5 fruit fly cellular contexts compared by ENCODE assay signal in genomic region chr3R:30450690-30451343, dm6.
A peak's percentile ranks its signal among the peaks of the same experiment; 100 is the strongest.
TF ChIP-seq lines count a peak whose summit lies in the region.

No protein-coding gene starts in this region.

- no peak for TF ChIP-seq CTCF in whole organism, embryonic (GFP tag; optimal IDR thresholded peaks at IDR 0.05; lab: Kevin White, UChicago)

TF ChIP-seq in whole organism, adult, 20 proteins besides CTCF, POLR2A, EP300 and RAD21:
- TF ChIP-seq tj (GFP tag; optimal IDR thresholded peaks at IDR 0.05; lab: Kevin White, UChicago) (no peak), kay (GFP tag; lab: Kevin White, UChicago; ENCODE audit: borderline replicate concordance) (peak; percentile 87)

TF ChIP-seq in whole organism, embryonic, 481 proteins besides CTCF, POLR2A, EP300 and RAD21:
- TF ChIP-seq CG11695 (GFP tag; IDR thresholded peaks at IDR 0.05; lab: Robert Waterston, UW) (0 out of 3 replicates have a peak, but pooled peaks have one; percentile 4), Pdp1 (GFP tag; optimal IDR thresholded peaks at IDR 0.05; lab: Kevin White, UChicago) (peak in 1 of 2 experiments; percentile 1), Bgb (GFP tag; IDR thresholded peaks at IDR 0.05; lab: Robert Waterston, UW; ENCODE audit: partially characterized antibody) (peak; percentile 50; the same call in 1 of the 2 replicates), Rx (GFP tag; IDR thresholded peaks at IDR 0.05; lab: Robert Waterston, UW) (0 out of 2 replicates have a peak, but pooled peaks have one; percentile 6), HLH4C (GFP tag; IDR thresholded peaks at IDR 0.05; lab: Robert Waterston, UW; ENCODE audit: partially characterized antibody) (peak; percentile 51; the same call in 2 of the 3 replicates), D19B (GFP tag; optimal IDR thresholded peaks at IDR 0.05; lab: Kevin White, UChicago) (peak; percentile 54), H15 (GFP tag; IDR thresholded peaks at IDR 0.05; lab: Robert Waterston, UW) (no peak), sens-2 (GFP tag; IDR thresholded peaks at IDR 0.05; lab: Robert Waterston, UW) (no peak)

TF ChIP-seq in whole organism, prepupa, 60 proteins besides CTCF, POLR2A, EP300 and RAD21:
- TF ChIP-seq vri (GFP tag; optimal IDR thresholded peaks at IDR 0.05; lab: Kevin White, UChicago), result peak; percentile 75
- TF ChIP-seq CG11762 (GFP tag; optimal IDR thresholded peaks at IDR 0.05; lab: Kevin White, UChicago; ENCODE audit: insufficient read depth), result no peak
- no peak for TF ChIP-seq CG8119 (GFP tag; IDR thresholded peaks at IDR 0.05; lab: Robert Waterston, UW)
- no peak for TF ChIP-seq cyc (GFP tag; optimal IDR thresholded peaks at IDR 0.05; lab: Kevin White, UChicago)
- no peak for TF ChIP-seq OdsH (GFP tag; optimal IDR thresholded peaks at IDR 0.05; lab: Kevin White, UChicago)
- peak; percentile 0 for TF ChIP-seq CG32006 (GFP tag; optimal IDR thresholded peaks at IDR 0.05; lab: Kevin White, UChicago)
- peak; percentile 96 for TF ChIP-seq svp (GFP tag; lab: Kevin White, UChicago)
- no peak for TF ChIP-seq CG4318 (GFP tag; optimal IDR thresholded peaks at IDR 0.05; lab: Kevin White, UChicago)

TF ChIP-seq in whole organism, pupa, 21 proteins besides CTCF, POLR2A, EP300 and RAD21:
- TF ChIP-seq CG9948 (tag; optimal IDR thresholded peaks at IDR 0.05; lab: Kevin White, UChicago) (no peak), EcR (GFP tag; optimal IDR thresholded peaks at IDR 0.05; lab: Kevin White, UChicago) (peak; percentile 27)

TF ChIP-seq in whole organism, wandering third instar larva, 38 proteins besides CTCF, POLR2A, EP300 and RAD21:
- no peak for TF ChIP-seq ey (GFP tag; optimal IDR thresholded peaks at IDR 0.05; lab: Kevin White, UChicago)
- TF ChIP-seq Mio (GFP tag; optimal IDR thresholded peaks at IDR 0.05; lab: Kevin White, UChicago), result no peak
- no peak for TF ChIP-seq dl (GFP tag; optimal IDR thresholded peaks at IDR 0.05; lab: Kevin White, UChicago; ENCODE audit: insufficient read depth in 1 of 2, partially characterized antibody in 2 of 2)
- no peak for TF ChIP-seq foxo (GFP tag; optimal IDR thresholded peaks at IDR 0.05; lab: Kevin White, UChicago)
- no peak for TF ChIP-seq Rel (GFP tag; optimal IDR thresholded peaks at IDR 0.05; lab: Kevin White, UChicago)
- peak; percentile 97 for TF ChIP-seq Rel (tag; optimal IDR thresholded peaks at IDR 0.05; lab: Kevin White, UChicago)
- no peak for TF ChIP-seq Sp1 (GFP tag; optimal IDR thresholded peaks at IDR 0.05; lab: Kevin White, UChicago)
- no peak for TF ChIP-seq woc (GFP tag; optimal IDR thresholded peaks at IDR 0.05; lab: Kevin White, UChicago)
